Fruit fly (Drosophila melanogaster) whole organism, wandering third instar larva: Measurements from ENCODE around the gene CG45075.

Source experiments
- Abd-B ChIP-seq: fragments of >200 bp; optimal IDR thresholded peaks from 2 replicates; lab custom pipeline; 2017; ENCODE audit warnings: missing biosample characterization, missing genetic modification characterization
- CG32264 ChIP-seq: fragments of 200-800 bp; sonication (Bioruptor generic); optimal IDR thresholded peaks from 2 replicates; lab custom pipeline; 2016; ENCODE audit warnings: missing biosample characterization, missing genetic modification characterization
- CG9705 ChIP-seq: fragments of 200-800 bp; sonication (Bioruptor generic); optimal IDR thresholded peaks from 2 replicates; lab custom pipeline; 2018; ENCODE audit warnings: missing biosample characterization, mild to moderate bottlenecking, missing genetic modification characterization
- CrebA ChIP-seq: fragments of 200-800 bp; sonication (Bioruptor generic); optimal IDR thresholded peaks from 2 replicates; lab custom pipeline; 2016; ENCODE audit warnings: missing biosample characterization, mild to moderate bottlenecking, missing genetic modification characterization, borderline replicate concordance
- Dfd ChIP-seq: fragments of >200 bp; optimal IDR thresholded peaks from 2 replicates; lab custom pipeline; 2017; ENCODE audit warnings: missing biosample characterization, missing genetic modification characterization
- Dif ChIP-seq: fragments of 200-275, 200-300 bp; sonication (Bioruptor generic); optimal IDR thresholded peaks from 2 replicates; lab custom pipeline; 2018; ENCODE audit warnings: missing biosample characterization, missing genetic modification characterization; ENCODE audit not compliant: partially characterized antibody
- GATAd ChIP-seq: sonication (Bioruptor generic); optimal IDR thresholded peaks from 2 replicates; lab custom pipeline; 2016; ENCODE audit warnings: missing biosample characterization, missing genetic modification characterization
- HLH106 ChIP-seq: fragments of 200-800 bp; optimal IDR thresholded peaks from 3 replicates; lab custom pipeline; 2019; ENCODE audit warnings: missing biosample characterization, mild to moderate bottlenecking, missing genetic modification characterization, moderate library complexity
- Hnf4 ChIP-seq: fragments of 200-800 bp; sonication (Bioruptor generic); optimal IDR thresholded peaks from 2 replicates; lab custom pipeline; 2016; ENCODE audit warnings: missing biosample characterization, mild to moderate bottlenecking, missing genetic modification characterization
- Hr78 ChIP-seq: fragments of >200 bp; optimal IDR thresholded peaks from 2 replicates; lab custom pipeline; 2017; ENCODE audit warnings: missing biosample characterization, missing genetic modification characterization
- Hr83 ChIP-seq: fragments of 200-300 bp; sonication (Bioruptor generic); optimal IDR thresholded peaks from 2 replicates; lab custom pipeline; 2016; ENCODE audit warnings: missing biosample characterization, mild to moderate bottlenecking, missing genetic modification characterization, moderate library complexity; ENCODE audit not compliant: poor library complexity, severe bottlenecking
- Jra ChIP-seq: sonication (Bioruptor generic); optimal IDR thresholded peaks from 2 replicates; lab custom pipeline; 2016; ENCODE audit warnings: missing biosample characterization, missing genetic modification characterization
- Mio ChIP-seq: sonication (Bioruptor generic); optimal IDR thresholded peaks from 2 replicates; lab custom pipeline; 2016; ENCODE audit warnings: missing biosample characterization, missing genetic modification characterization
- Myc ChIP-seq: fragments of >200 bp; optimal IDR thresholded peaks from 2 replicates; lab custom pipeline; 2017
- N ChIP-seq: fragments of >200 bp; optimal IDR thresholded peaks from 2 replicates; lab custom pipeline; 2018; ENCODE audit warnings: missing biosample characterization, missing external identifiers, missing genetic modification characterization
- OdsH ChIP-seq: fragments of 200-800 bp; sonication (Bioruptor generic); optimal IDR thresholded peaks from 2 replicates; lab custom pipeline; 2016; ENCODE audit warnings: missing biosample characterization, mild to moderate bottlenecking, missing genetic modification characterization
- Rel ChIP-seq, 2 experiments: fragments of 200-800 bp; sonication (Bioruptor generic) in 1 of 2; optimal IDR thresholded peaks; 2 replicates in 1 of 2; 3 replicates in 1 of 2; lab custom pipeline; 2016 to 2019; ENCODE audit warnings: mild to moderate bottlenecking in 2 of 2, missing biosample characterization in 2 of 2, missing genetic modification characterization in 2 of 2, moderate library complexity in 1 of 2
- Sp1 ChIP-seq: fragments of 200-800 bp; sonication (Bioruptor generic); optimal IDR thresholded peaks from 3 replicates; lab custom pipeline; 2019; ENCODE audit warnings: missing biosample characterization, mild to moderate bottlenecking, missing genetic modification characterization, moderate library complexity
- Vsx2 ChIP-seq: fragments of 200-300, 225-300 bp; sonication (Bioruptor generic); optimal IDR thresholded peaks from 2 replicates; lab custom pipeline; 2018; ENCODE audit warnings: missing biosample characterization, missing genetic modification characterization; ENCODE audit not compliant: partially characterized antibody
- br ChIP-seq: fragments of 200-800 bp; sonication (Bioruptor generic); optimal IDR thresholded peaks from 2 replicates; lab custom pipeline; 2016; ENCODE audit warnings: missing biosample characterization, missing genetic modification characterization
- brk ChIP-seq: fragments of 200-800 bp; sonication (Bioruptor generic); optimal IDR thresholded peaks from 2 replicates; lab custom pipeline; 2016; ENCODE audit warnings: missing biosample characterization, mild to moderate bottlenecking, missing genetic modification characterization
- dl ChIP-seq, 2 experiments: fragments of 175-275, 200-275 bp in 1 of 2; fragments of 200-275 bp in 1 of 2; sonication (Bioruptor generic); optimal IDR thresholded peaks; lab custom pipeline; 2018; ENCODE audit warnings: mild to moderate bottlenecking in 2 of 2, missing biosample characterization in 2 of 2, missing genetic modification characterization in 2 of 2, moderate library complexity in 2 of 2; ENCODE audit not compliant: partially characterized antibody in 2 of 2, insufficient read depth in 1 of 2
- dmrt93B ChIP-seq: fragments of 200-800 bp; sonication (Bioruptor generic); optimal IDR thresholded peaks from 2 replicates; lab custom pipeline; 2018; ENCODE audit warnings: missing biosample characterization, mild to moderate bottlenecking, missing genetic modification characterization
- dsf ChIP-seq: sonication (Bioruptor generic); optimal IDR thresholded peaks from 2 replicates; lab custom pipeline; 2016; ENCODE audit warnings: missing biosample characterization, missing genetic modification characterization, borderline replicate concordance
- ey ChIP-seq: fragments of 200-800 bp; sonication (Bioruptor generic); optimal IDR thresholded peaks from 2 replicates; lab custom pipeline; 2016; ENCODE audit warnings: missing biosample characterization, missing genetic modification characterization
- foxo ChIP-seq, 2 experiments: fragments of 200-800 bp; sonication (Bioruptor generic); optimal IDR thresholded peaks; 2 replicates in 1 of 2; 3 replicates in 1 of 2; lab custom pipeline; 2016 to 2017; ENCODE audit warnings: missing biosample characterization in 2 of 2, missing genetic modification characterization in 2 of 2
- fru ChIP-seq: fragments of 200-800 bp; sonication (Bioruptor generic); optimal IDR thresholded peaks from 3 replicates; lab custom pipeline; 2016; ENCODE audit warnings: missing biosample characterization, mild to moderate bottlenecking, missing genetic modification characterization
- h ChIP-seq: fragments of 200-800 bp; sonication (Bioruptor generic); optimal IDR thresholded peaks from 3 replicates; lab custom pipeline; 2016; ENCODE audit warnings: missing biosample characterization, mild to moderate bottlenecking, missing genetic modification characterization
- jim ChIP-seq: fragments of 175-275, 200-325 bp; sonication (Bioruptor generic); optimal IDR thresholded peaks from 2 replicates; lab custom pipeline; 2016; ENCODE audit warnings: missing biosample characterization, mild to moderate bottlenecking, missing genetic modification characterization
- lola ChIP-seq: fragments of >200 bp; optimal IDR thresholded peaks from 2 replicates; lab custom pipeline; 2017; ENCODE audit warnings: missing biosample characterization, missing genetic modification characterization
- pan ChIP-seq: fragments of >200 bp; optimal IDR thresholded peaks from 2 replicates; lab custom pipeline; 2017
- psq ChIP-seq: fragments of 200-800 bp; sonication (Bioruptor generic); optimal IDR thresholded peaks from 3 replicates; lab custom pipeline; 2017; ENCODE audit warnings: missing biosample characterization, mild to moderate bottlenecking, missing genetic modification characterization, moderate library complexity
- rgr ChIP-seq: fragments of 200-800 bp; sonication (Bioruptor generic); optimal IDR thresholded peaks from 3 replicates; lab custom pipeline; 2016; ENCODE audit warnings: missing biosample characterization, mild to moderate bottlenecking, missing genetic modification characterization
- sage ChIP-seq: fragments of 200-800 bp; sonication (Bioruptor generic); optimal IDR thresholded peaks from 2 replicates; lab custom pipeline; 2016; ENCODE audit warnings: missing biosample characterization, mild to moderate bottlenecking, missing genetic modification characterization
- sv ChIP-seq: fragments of 200-800 bp; sonication (Bioruptor generic); optimal IDR thresholded peaks from 3 replicates; lab custom pipeline; 2016; ENCODE audit warnings: missing biosample characterization, missing genetic modification characterization
- tai ChIP-seq: sonication (Bioruptor generic); optimal IDR thresholded peaks from 2 replicates; lab custom pipeline; 2016; ENCODE audit warnings: missing biosample characterization, missing genetic modification characterization
- usp ChIP-seq: fragments of >200 bp; optimal IDR thresholded peaks from 2 replicates; lab custom pipeline; 2017; ENCODE audit warnings: missing biosample characterization, missing genetic modification characterization
- woc ChIP-seq: sonication (Bioruptor generic); optimal IDR thresholded peaks from 2 replicates; lab custom pipeline; 2016; ENCODE audit warnings: missing biosample characterization, mild to moderate bottlenecking, missing genetic modification characterization

CG45075 gene

DNA sequence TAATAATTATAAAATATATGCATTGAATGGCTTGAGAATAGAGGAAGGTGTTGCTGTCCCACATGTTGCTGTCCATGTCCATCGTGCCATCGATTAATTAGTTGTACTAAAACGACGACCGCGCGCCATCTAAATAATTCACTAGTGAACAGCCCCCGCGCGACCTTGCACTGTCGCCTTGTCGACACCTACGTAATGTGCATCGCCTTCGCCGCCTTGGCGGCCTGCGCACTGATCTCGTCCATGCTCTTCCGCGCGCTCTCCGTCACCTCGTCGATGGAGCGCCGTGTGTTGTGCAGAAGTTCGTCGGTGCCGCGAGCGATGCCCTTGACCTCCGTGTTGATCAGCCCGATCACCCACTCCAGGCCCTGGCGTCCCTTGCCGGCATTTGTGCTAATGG, 44.3 kb upstream of the CG45075 start:
- TF ChIP-seq Sp1 (GFP tag; lab: Kevin White, UChicago) (no peak), CG32264 (no peak)

DNA sequence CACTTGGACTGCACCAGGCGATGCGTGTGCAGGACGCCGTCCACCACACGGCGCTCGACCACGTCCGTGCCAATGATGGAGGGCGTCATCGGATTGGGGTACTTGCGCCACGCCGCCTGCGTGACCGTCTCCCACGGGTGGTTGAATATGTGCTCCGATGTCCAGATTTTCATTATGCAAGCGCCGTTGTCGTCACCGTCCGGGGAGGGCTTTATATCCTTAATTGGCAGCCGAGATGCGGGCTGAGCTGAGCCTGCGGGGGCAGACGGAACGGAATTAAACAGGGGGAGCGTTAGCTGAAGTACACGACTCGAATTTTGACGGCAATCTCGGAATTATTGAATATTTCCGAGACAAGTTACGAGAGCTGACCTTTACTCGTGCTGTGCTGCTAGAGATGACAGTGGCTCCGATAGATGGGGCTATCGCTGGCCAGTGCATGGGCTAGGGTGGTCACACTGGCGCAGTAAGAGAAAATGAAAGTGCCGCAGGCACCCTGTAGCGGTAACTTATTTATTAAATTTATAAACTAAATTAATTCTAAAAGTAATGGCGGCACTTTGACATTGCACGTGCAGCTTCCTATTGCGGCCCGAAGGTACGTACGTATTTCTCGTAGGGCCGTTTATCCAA, 43.6 kb upstream of the CG45075 start, which contains the start of gene IPIP:
IPIP (plus strand) TSS at position 475 of the 633 bp plus-strand sequence.
- TF ChIP-seq tai (GFP tag; lab: Kevin White, UChicago): no peak
- TF ChIP-seq lola (GFP tag; lab: Kevin White, UChicago): no peak
- peak in 1 of 2 experiments; percentile 36 for TF ChIP-seq foxo (GFP tag; optimal IDR thresholded peaks at IDR 0.05; lab: Kevin White, UChicago)
- TF ChIP-seq CG32264: no peak
- no peak for TF ChIP-seq dmrt93B (GFP tag; lab: Kevin White, UChicago)
- TF ChIP-seq Sp1 (GFP tag; lab: Kevin White, UChicago): peak; percentile 30
- peak; percentile 5 for TF ChIP-seq OdsH (GFP tag; lab: Kevin White, UChicago)
- no peak for TF ChIP-seq Dfd (GFP tag; lab: Kevin White, UChicago)
- no peak for TF ChIP-seq woc (GFP tag; lab: Kevin White, UChicago)
- no peak for TF ChIP-seq Hr78 (GFP tag; lab: Kevin White, UChicago)
- peak; percentile 39 for TF ChIP-seq br (GFP tag; lab: Kevin White, UChicago)
- TF ChIP-seq jim (GFP tag; lab: Kevin White, UChicago): no peak
- no peak for TF ChIP-seq Vsx2
- no peak for TF ChIP-seq N (GFP tag; lab: Kevin White, UChicago)
- peak; percentile 33 for TF ChIP-seq HLH106 (tag; lab: Kevin White, UChicago)
- no peak for TF ChIP-seq GATAd (GFP tag; lab: Kevin White, UChicago)
- peak; percentile 2 for TF ChIP-seq Dif (GFP tag; lab: Kevin White, UChicago)
- TF ChIP-seq psq (GFP tag; lab: Kevin White, UChicago): no peak
- peak; percentile 9 for TF ChIP-seq ey (GFP tag; lab: Kevin White, UChicago)
- no peak for TF ChIP-seq sv
- TF ChIP-seq Abd-B (GFP tag; lab: Kevin White, UChicago): no peak
- TF ChIP-seq fru: peak; percentile 65
- TF ChIP-seq Mio: no peak
- no peak for TF ChIP-seq Rel (GFP tag; optimal IDR thresholded peaks at IDR 0.05; lab: Kevin White, UChicago)
- TF ChIP-seq Rel (tag; optimal IDR thresholded peaks at IDR 0.05; lab: Kevin White, UChicago): peak; percentile 47
- TF ChIP-seq dl (GFP tag; optimal IDR thresholded peaks at IDR 0.05; lab: Kevin White, UChicago; ENCODE audit: insufficient read depth in 1 of 2, partially characterized antibody in 2 of 2): no peak
- no peak for TF ChIP-seq CrebA (GFP tag; lab: Kevin White, UChicago)
- peak; percentile 60 for TF ChIP-seq rgr
- peak; percentile 69 for TF ChIP-seq h (GFP tag; lab: Kevin White, UChicago)
- TF ChIP-seq CG9705 (GFP tag; lab: Kevin White, UChicago): peak; percentile 17
- no peak for TF ChIP-seq Hnf4 (GFP tag; lab: Kevin White, UChicago)
- TF ChIP-seq Hr83 (GFP tag; lab: Kevin White, UChicago): peak; percentile 94
- TF ChIP-seq sage (GFP tag; lab: Kevin White, UChicago): no peak
- no peak for TF ChIP-seq brk
- TF ChIP-seq pan (lab: Kevin White, UChicago): no peak
- TF ChIP-seq dsf (GFP tag; lab: Kevin White, UChicago): no peak
- TF ChIP-seq Jra (GFP tag; lab: Kevin White, UChicago): no peak
- no peak for TF ChIP-seq usp (GFP tag; lab: Kevin White, UChicago)
- TF ChIP-seq Myc (lab: Kevin White, UChicago): no peak

DNA sequence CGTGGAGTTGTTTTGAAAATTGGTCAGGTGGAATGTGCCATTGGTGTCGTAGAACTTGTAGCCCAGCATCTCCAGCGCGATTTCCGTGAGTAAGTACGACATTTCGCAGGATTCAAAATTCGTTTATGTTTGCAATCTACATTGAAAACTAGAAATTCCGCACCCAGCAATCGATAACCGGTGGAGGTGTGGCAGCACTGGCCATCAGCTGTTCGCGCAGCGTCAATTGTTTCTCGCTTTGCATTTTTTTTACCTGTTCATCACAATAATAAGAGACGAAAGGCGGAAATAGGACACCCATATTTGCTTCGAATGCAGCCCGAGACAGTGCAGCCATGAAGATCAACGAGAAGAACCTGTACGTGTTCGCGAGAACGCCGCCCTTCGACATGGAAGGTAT, 42.7 kb upstream of the CG45075 start, which contains the start of the genes CG34179 and slmo:
CG34179 (minus strand) TSS at position 165 of the 400 bp plus-strand sequence.
slmo (minus strand) TSS at position 165 of the 400 bp plus-strand sequence.
- no peak for TF ChIP-seq usp (GFP tag; lab: Kevin White, UChicago)
- TF ChIP-seq CG9705 (GFP tag; lab: Kevin White, UChicago): no peak
- TF ChIP-seq psq (GFP tag; lab: Kevin White, UChicago): no peak
- TF ChIP-seq Hnf4 (GFP tag; lab: Kevin White, UChicago): no peak
- TF ChIP-seq HLH106 (tag; lab: Kevin White, UChicago): no peak
- no peak for TF ChIP-seq dl (GFP tag; optimal IDR thresholded peaks at IDR 0.05; lab: Kevin White, UChicago; ENCODE audit: insufficient read depth in 1 of 2, partially characterized antibody in 2 of 2)
- no peak for TF ChIP-seq foxo (GFP tag; optimal IDR thresholded peaks at IDR 0.05; lab: Kevin White, UChicago)
- TF ChIP-seq rgr: no peak
- TF ChIP-seq fru: no peak
- no peak for TF ChIP-seq N (GFP tag; lab: Kevin White, UChicago)
- no peak for TF ChIP-seq Rel (GFP tag; optimal IDR thresholded peaks at IDR 0.05; lab: Kevin White, UChicago)
- TF ChIP-seq Rel (tag; optimal IDR thresholded peaks at IDR 0.05; lab: Kevin White, UChicago): no peak
- TF ChIP-seq Myc (lab: Kevin White, UChicago): no peak
- no peak for TF ChIP-seq woc (GFP tag; lab: Kevin White, UChicago)
- TF ChIP-seq jim (GFP tag; lab: Kevin White, UChicago): no peak
- no peak for TF ChIP-seq Vsx2
